Worm (Caenorhabditis elegans) whole organism, L3 larva: ENCODE results near the gene C08E8.11.

Experiments used
- R02D3.7 ChIP-seq: fragments of 150-350 bp; optimal IDR thresholded peaks from 2 replicates; lab custom pipeline; 2014; ENCODE audit warnings: missing biosample characterization, missing genetic modification characterization
- ceh-16 ChIP-seq: sonication (generic microtip); optimal IDR thresholded peaks from 2 replicates; lab custom pipeline; 2017; ENCODE audit warnings: missing biosample characterization, missing genetic modification characterization
- fkh-10 ChIP-seq: sonication (generic microtip); optimal IDR thresholded peaks from 2 replicates; lab custom pipeline; 2017; ENCODE audit warnings: missing biosample characterization, missing genetic modification reagents, missing genetic modification characterization
- lin-15B ChIP-seq: fragments of 150-350 bp; optimal IDR thresholded peaks from 2 replicates; lab custom pipeline; 2014; ENCODE audit warnings: missing biosample characterization, missing genetic modification characterization
- nhr-11 ChIP-seq: fragments of 150-350 bp; optimal IDR thresholded peaks from 2 replicates; lab custom pipeline; 2014; ENCODE audit warnings: missing biosample characterization, missing genetic modification characterization
- nhr-237 ChIP-seq: fragments of 150-350 bp; optimal IDR thresholded peaks from 2 replicates; lab custom pipeline; 2014; ENCODE audit warnings: missing biosample characterization, missing genetic modification characterization
- nhr-76 ChIP-seq: fragments of 150-350 bp; sonication (generic microtip); optimal IDR thresholded peaks from 5 replicates; lab custom pipeline; 2014; ENCODE audit warnings: missing biosample characterization, missing genetic modification characterization
- pqm-1 ChIP-seq: fragments of 150-350 bp; optimal IDR thresholded peaks from 2 replicates; lab custom pipeline; 2017; ENCODE audit warnings: missing biosample characterization, missing genetic modification characterization, inconsistent platforms
- snpc-4 ChIP-seq: fragments of 150-350 bp; optimal IDR thresholded peaks from 2 replicates; lab custom pipeline; 2014; ENCODE audit warnings: missing biosample characterization, missing genetic modification characterization
- zag-1 ChIP-seq: fragments of 150-350 bp; optimal IDR thresholded peaks from 2 replicates; lab custom pipeline; 2014; ENCODE audit warnings: missing biosample characterization, missing genetic modification characterization

DNA sequence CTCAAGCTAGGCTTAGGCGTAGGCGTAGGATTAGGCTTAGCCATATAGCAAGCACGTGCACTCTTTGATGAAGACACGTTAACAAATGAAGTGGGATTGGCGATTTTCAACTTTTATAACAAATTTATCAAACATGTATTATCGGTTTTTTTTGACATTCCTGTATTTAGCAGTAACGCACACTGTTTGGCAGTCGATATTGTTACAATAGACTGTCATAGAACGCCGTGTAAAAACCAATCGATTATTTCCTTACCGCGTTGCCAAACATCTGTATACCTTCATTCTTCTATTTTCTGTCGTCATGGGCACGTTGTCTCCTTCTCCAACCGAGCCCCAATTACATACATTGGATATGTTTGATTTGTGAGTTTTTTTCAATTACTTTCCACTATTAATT is 32.5 kb upstream of the C08E8.11 start, which contains the start of gene fbxb-119:
- TF ChIP-seq nhr-237 (tag; lab: Kevin White, UChicago) = no peak
- no peak for TF ChIP-seq lin-15B (tag; lab: Kevin White, UChicago)
- no peak for TF ChIP-seq ceh-16 (tag; lab: Kevin White, UChicago)
- no peak for TF ChIP-seq pqm-1 (tag; lab: Kevin White, UChicago)
- TF ChIP-seq snpc-4 (tag; lab: Kevin White, UChicago) = no peak
- TF ChIP-seq nhr-76 (tag; lab: Kevin White, UChicago) = no peak
- no peak for TF ChIP-seq R02D3.7 (tag; lab: Kevin White, UChicago)
- TF ChIP-seq fkh-10 (GFP tag; lab: Kevin White, UChicago) = no peak
- no peak for TF ChIP-seq zag-1 (tag; lab: Kevin White, UChicago)
- TF ChIP-seq nhr-11 (tag; lab: Kevin White, UChicago) = no peak
